Worm (Caenorhabditis elegans): Measurements from ENCODE around the gene F26F2.8.
A peak's percentile ranks its signal among the peaks of the same experiment; 100 is the strongest.

F26F2.8 gene

ce11 chrV:20539055-20539454 is 40.3 kb upstream of the F26F2.8 start, which contains the start of gene Y38H6C.16:
TSS of gene Y38H6C.16 (minus strand) at chrV:20539347.
- TF ChIP-seq hmg-1.2 (GFP tag; IDR thresholded peaks at IDR 0.05) (peak; percentile 85), zim-3 (tag; optimal IDR thresholded peaks at IDR 0.05) (no peak)

- TF ChIP-seq akir-1 (GFP tag; optimal IDR thresholded peaks at IDR 0.05) (no peak), ztf-3 (GFP tag; optimal IDR thresholded peaks at IDR 0.05) (no peak), repo-1 (tag; optimal IDR thresholded peaks at IDR 0.05) (no peak), lir-1 (GFP tag; conservative IDR thresholded peaks at IDR 0.05) (no peak), ets-4 (GFP tag; optimal IDR thresholded peaks at IDR 0.05) (no peak), lin-40 (tag; optimal IDR thresholded peaks at IDR 0.05) (no peak), ztf-25 (GFP tag; IDR thresholded peaks at IDR 0.05) (no peak), madf-3 (GFP tag; IDR thresholded peaks at IDR 0.05) (no peak), madf-6 (GFP tag; IDR thresholded peaks at IDR 0.05) (no peak)
Measured at ce11 chrV:20544092-20544491, 35.3 kb upstream of the F26F2.8 start, which contains the start of gene slc-36.3. TSS of gene slc-36.3 (minus strand) at chrV:20544192.

ce11 chrV:20544610-20545009 is 34.7 kb upstream of the F26F2.8 start:
- no peak for TF ChIP-seq egrh-3 (GFP tag; IDR thresholded peaks at IDR 0.05)
- no peak for TF ChIP-seq B0261.1 (tag; optimal IDR thresholded peaks at IDR 0.05)
- TF ChIP-seq madf-6 (GFP tag; IDR thresholded peaks at IDR 0.05), result no peak
- peak; percentile 72 for TF ChIP-seq hmg-1.2 (GFP tag; IDR thresholded peaks at IDR 0.05)

ce11 chrV:20545742-20546141 is 33.6 kb upstream of the F26F2.8 start:
- TF ChIP-seq attf-6 (GFP tag; IDR thresholded peaks at IDR 0.05) (no peak), cebp-1 (GFP tag; IDR thresholded peaks at IDR 0.05) (no peak), cebp-1 (tag; optimal IDR thresholded peaks at IDR 0.05) (no peak), dox-1 (GFP tag; IDR thresholded peaks at IDR 0.05) (no peak), dpff-1 (tag; optimal IDR thresholded peaks at IDR 0.05) (no peak), ceh-79 (tag; optimal IDR thresholded peaks at IDR 0.05) (no peak), lin-35 (GFP tag; optimal IDR thresholded peaks at IDR 0.05) (no peak), zim-3 (tag; optimal IDR thresholded peaks at IDR 0.05) (no peak)

DNA sequence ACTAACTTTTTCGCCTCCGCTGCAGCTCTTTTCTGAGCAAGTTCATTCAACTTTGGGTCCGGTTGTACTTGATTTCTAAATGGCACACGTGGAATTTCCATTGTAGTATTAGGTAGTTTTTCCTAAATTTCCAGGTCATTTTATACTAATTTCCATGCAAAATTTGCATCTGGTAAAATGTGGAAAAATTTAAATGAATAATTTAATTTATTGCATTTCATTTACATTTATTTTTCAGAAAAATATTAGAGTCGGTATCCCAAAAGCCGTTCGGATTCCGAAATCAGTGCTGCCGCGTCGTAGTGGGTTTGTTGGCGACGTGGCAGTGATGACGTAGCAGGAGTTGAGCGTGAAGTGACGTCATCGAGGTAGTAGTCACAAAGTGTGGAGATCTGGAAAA is 32.3 kb upstream of the F26F2.8 start, which contains the start of gene Y38H6C.18:
Y38H6C.18 (minus strand) TSS at position 101 of the 400 bp plus-strand sequence.
- TF ChIP-seq madf-10 (tag; optimal IDR thresholded peaks at IDR 0.05), result no peak
- no peak for TF ChIP-seq ceh-79 (tag; optimal IDR thresholded peaks at IDR 0.05)
- no peak for TF ChIP-seq dpl-1 (GFP tag; optimal IDR thresholded peaks at IDR 0.05)
- TF ChIP-seq Y67H2A.10 (GFP tag; conservative IDR thresholded peaks at IDR 0.05), result no peak
- TF ChIP-seq nhr-27 (tag; optimal IDR thresholded peaks at IDR 0.05), result no peak
- no peak for TF ChIP-seq die-1 (tag; optimal IDR thresholded peaks at IDR 0.05)
- no peak for TF ChIP-seq Y79H2A.3 (GFP tag; conservative IDR thresholded peaks at IDR 0.05)
- no peak for TF ChIP-seq zim-3 (tag; optimal IDR thresholded peaks at IDR 0.05)
- TF ChIP-seq akir-1 (GFP tag; optimal IDR thresholded peaks at IDR 0.05), result no peak
- no peak for TF ChIP-seq lsy-27 (tag; optimal IDR thresholded peaks at IDR 0.05; ENCODE audit: borderline replicate concordance, insufficient read depth)
- TF ChIP-seq repo-1 (tag; optimal IDR thresholded peaks at IDR 0.05), result no peak
- TF ChIP-seq pha-4 (tag; optimal IDR thresholded peaks at IDR 0.05), result no peak
- no peak for TF ChIP-seq ztf-6 (GFP tag; IDR thresholded peaks at IDR 0.05)
- no peak for TF ChIP-seq nhr-179 (tag; optimal IDR thresholded peaks at IDR 0.05)
- no peak for TF ChIP-seq mes-4 (tag; optimal IDR thresholded peaks at IDR 0.05)
- no peak for TF ChIP-seq him-1 (tag; optimal IDR thresholded peaks at IDR 0.05)
